Fruit fly (Drosophila melanogaster): ENCODE data around the gene Uros2.

Uros2 gene

DNA sequence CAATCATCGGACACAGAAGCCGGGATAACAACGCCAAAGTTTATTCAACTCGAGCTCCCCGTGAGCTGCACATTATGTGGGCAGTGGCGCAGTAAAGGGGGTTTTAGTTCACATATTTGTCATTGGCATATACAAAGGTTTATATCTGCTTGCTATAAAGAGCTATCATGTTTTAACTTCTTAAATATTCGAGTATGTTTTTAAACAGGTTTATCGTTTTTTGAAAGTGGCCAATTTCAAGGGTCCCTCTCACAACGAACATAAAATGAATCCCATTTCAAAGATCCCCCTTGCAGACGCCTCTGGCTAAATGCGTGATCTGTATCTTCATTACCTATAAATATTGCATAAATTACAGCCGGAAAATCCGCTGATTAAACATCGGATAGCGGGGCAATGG, 39.2 kb downstream of the Uros2 start (continued):
- TF ChIP-seq CG3726 (GFP tag; IDR thresholded peaks at IDR 0.05) (no peak), CG13775 (GFP tag; optimal IDR thresholded peaks at IDR 0.05) (no peak), CG12942 (GFP tag; optimal IDR thresholded peaks at IDR 0.05) (no peak), Nf-YB (GFP tag; optimal IDR thresholded peaks at IDR 0.05) (no peak), Blimp-1 (GFP tag; optimal IDR thresholded peaks at IDR 0.05) (no peak), nom (GFP tag; optimal IDR thresholded peaks at IDR 0.05) (peak; percentile 59), Drgx (GFP tag; IDR thresholded peaks at IDR 0.05) (peak; percentile 35; the same call in 1 of the 2 replicates), Sin3A (optimal IDR thresholded peaks at IDR 0.05) (no peak), CG15696 (tag; optimal IDR thresholded peaks at IDR 0.05) (peak; percentile 16), phol (tag; optimal IDR thresholded peaks at IDR 0.05) (peak; percentile 27), CG12659 (GFP tag; optimal IDR thresholded peaks at IDR 0.05) (no peak), zfh1 (GFP tag; IDR thresholded peaks at IDR 0.05) (peak; percentile 46; the same call in 1 of the 3 replicates), hkb (optimal IDR thresholded peaks at IDR 0.05) (no peak), hkb (GFP tag; IDR thresholded peaks at IDR 0.05) (0 out of 2 replicates have a peak, but pooled peaks have one; percentile 33), lbe (GFP tag; optimal IDR thresholded peaks at IDR 0.05) (peak; percentile 31), CG15269 (tag; optimal IDR thresholded peaks at IDR 0.05) (peak; percentile 38), nmo (GFP tag; optimal IDR thresholded peaks at IDR 0.05) (peak; percentile 63), Usf (GFP tag; optimal IDR thresholded peaks at IDR 0.05) (no peak), Camta (GFP tag; optimal IDR thresholded peaks at IDR 0.05) (peak; percentile 16), Xbp1 (GFP tag; optimal IDR thresholded peaks at IDR 0.05) (peak; percentile 19), sens (GFP tag) (peak; percentile 29), CG11093 (GFP tag; IDR thresholded peaks at IDR 0.05) (peak; percentile 34; the same call in 1 of the 3 replicates), Ptx1 (GFP tag; IDR thresholded peaks at IDR 0.05) (peak; percentile 36; the same call in 1 of the 2 replicates), bab2 (GFP tag; optimal IDR thresholded peaks at IDR 0.05) (peak; percentile 19), prd (optimal IDR thresholded peaks at IDR 0.05) (no peak), prd (GFP tag; IDR thresholded peaks at IDR 0.05) (peak; percentile 30; the same call in 1 of the 3 replicates), Hr78 (GFP tag; optimal IDR thresholded peaks at IDR 0.05) (peak in 1 of 2 experiments; percentile 22), Asciz (GFP tag; optimal IDR thresholded peaks at IDR 0.05) (no peak), seq (GFP tag; IDR thresholded peaks at IDR 0.05) (0 out of 2 replicates have a peak, but pooled peaks have one; percentile 12), CG6654 (GFP tag; optimal IDR thresholded peaks at IDR 0.05) (no peak), row (GFP tag; IDR thresholded peaks at IDR 0.05) (peak; percentile 39; the same call in 1 of the 3 replicates), Oli (tag; optimal IDR thresholded peaks at IDR 0.05) (peak; percentile 34), Antp (GFP tag; optimal IDR thresholded peaks at IDR 0.05) (no peak), chn (GFP tag; optimal IDR thresholded peaks at IDR 0.05) (no peak), grn (GFP tag; optimal IDR thresholded peaks at IDR 0.05) (peak; percentile 72), bsh (GFP tag; optimal IDR thresholded peaks at IDR 0.05) (peak in 1 of 2 experiments; percentile 50), ttk (GFP tag; IDR thresholded peaks at IDR 0.05) (no peak), lab (GFP tag; optimal IDR thresholded peaks at IDR 0.05) (peak; percentile 18), NfI (GFP tag; optimal IDR thresholded peaks at IDR 0.05) (peak; percentile 9), Gug (GFP tag; IDR thresholded peaks at IDR 0.05) (0 out of 4 replicates have a peak, but pooled peaks have one; percentile 2), CG6765 (GFP tag; optimal IDR thresholded peaks at IDR 0.05) (no peak), CG12391 (tag; optimal IDR thresholded peaks at IDR 0.05) (peak; percentile 4), dpn (GFP tag; optimal IDR thresholded peaks at IDR 0.05) (peak in 1 of 2 experiments; percentile 32), psq (GFP tag; optimal IDR thresholded peaks at IDR 0.05) (no peak), CG6689 (GFP tag; IDR thresholded peaks at IDR 0.05) (peak; percentile 24; the same call in 1 of the 2 replicates), mam (GFP tag; optimal IDR thresholded peaks at IDR 0.05) (peak; percentile 16), CG9817 (tag; optimal IDR thresholded peaks at IDR 0.05) (peak; percentile 13), CG7839 (tag; optimal IDR thresholded peaks at IDR 0.05) (no peak), tgo (GFP tag; IDR thresholded peaks at IDR 0.05) (peak; percentile 35; the same call in 2 of the 3 replicates), CG17829 (tag; optimal IDR thresholded peaks at IDR 0.05) (peak; percentile 21), CG7357 (GFP tag; IDR thresholded peaks at IDR 0.05) (peak; percentile 18; the same call in 1 of the 3 replicates)

Measured in whole organism, embryonic.